Worm (Caenorhabditis elegans): Measurements from ENCODE around the gene C06G4.6.

DNA sequence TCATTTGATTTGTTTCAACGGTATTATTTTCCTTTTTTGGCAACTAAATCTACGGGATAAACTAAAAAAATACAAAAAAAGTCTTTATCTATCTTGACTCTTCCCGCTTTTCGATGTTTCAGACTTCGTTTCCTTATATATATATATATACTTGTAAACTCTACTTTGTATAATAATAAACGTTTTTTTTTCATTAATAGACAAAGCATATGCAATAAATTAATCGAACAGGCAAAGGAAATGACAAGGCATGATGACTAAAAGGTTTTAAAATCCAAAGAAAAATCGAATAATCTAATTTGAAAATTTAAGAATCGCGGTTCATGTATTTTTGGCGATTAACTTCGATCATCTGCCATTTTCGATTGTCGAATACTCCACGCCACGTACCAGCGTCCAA lies 9.4 kb downstream of the C06G4.6 start:
- no peak for TF ChIP-seq nhr-28 (tag; optimal IDR thresholded peaks at IDR 0.05)
- no peak for TF ChIP-seq nhr-237 (tag; optimal IDR thresholded peaks at IDR 0.05)
- no peak for TF ChIP-seq snpc-4 (tag; optimal IDR thresholded peaks at IDR 0.05)
